Worm (Caenorhabditis elegans) whole organism, early embryonic: ENCODE results near the gene C28H8.8.

Experiments used
- B0310.2 ChIP-seq: sonication (generic microtip); optimal IDR thresholded peaks from 2 replicates; lab custom pipeline; 2016; ENCODE audit warnings: mild to moderate bottlenecking, missing genetic modification characterization, missing compliant biosample characterization
- F13C5.2 ChIP-seq: sonication (generic microtip); optimal IDR thresholded peaks from 2 replicates; lab custom pipeline; 2017; ENCODE audit warnings: mild to moderate bottlenecking, missing genetic modification characterization, inconsistent platforms, missing compliant biosample characterization
- aly-1 ChIP-seq: sonication (generic microtip); optimal IDR thresholded peaks from 2 replicates; lab custom pipeline; 2016; ENCODE audit warnings: missing genetic modification characterization, missing compliant biosample characterization
- ama-1 ChIP-seq: fragments of 150-350 bp; optimal IDR thresholded peaks from 2 replicates; lab custom pipeline; 2014
- ceh-13 ChIP-seq: fragments of 200-800 bp; sonication (Bioruptor generic); optimal IDR thresholded peaks from 2 replicates; lab custom pipeline; 2018; ENCODE audit warnings: mild to moderate bottlenecking, missing genetic modification characterization, missing compliant biosample characterization
- ceh-36 ChIP-seq: sonication (generic microtip); optimal IDR thresholded peaks from 2 replicates; lab custom pipeline; 2016; ENCODE audit warnings: missing genetic modification characterization, inconsistent platforms, missing compliant biosample characterization
- ets-7 ChIP-seq: sonication (generic microtip); optimal IDR thresholded peaks from 2 replicates; lab custom pipeline; 2016; ENCODE audit warnings: missing genotype, missing genetic modification characterization, missing compliant biosample characterization
- flt-1 ChIP-seq: fragments of 200-800 bp; sonication (Bioruptor generic); IDR thresholded peaks from 2 replicates; pipeline ENCODE4 v1.3.6; 2022; ENCODE audit warnings: missing genetic modification characterization, missing compliant biosample characterization
- hmbx-1 ChIP-seq: sonication (generic microtip); optimal IDR thresholded peaks from 2 replicates; lab custom pipeline; 2016; ENCODE audit warnings: mild to moderate bottlenecking, missing genetic modification characterization, missing compliant biosample characterization
- hmg-4 ChIP-seq: fragments of 200-800 bp; sonication (Bioruptor generic); optimal IDR thresholded peaks from 2 replicates; lab custom pipeline; 2018; ENCODE audit warnings: mild to moderate bottlenecking, missing genetic modification characterization, missing compliant biosample characterization
- hnd-1 ChIP-seq: sonication (generic microtip); optimal IDR thresholded peaks from 2 replicates; lab custom pipeline; 2016; ENCODE audit warnings: missing genetic modification characterization, missing compliant biosample characterization
- pes-1 ChIP-seq: fragments of 200-800 bp; sonication (Bioruptor generic); IDR thresholded peaks from 2 replicates; pipeline ENCODE4 v1.3.6; 2022; ENCODE audit warnings: missing genetic modification reagents, missing genetic modification characterization, missing compliant biosample characterization
- scrt-1 ChIP-seq: fragments of 200-800 bp; sonication (Bioruptor generic); IDR thresholded peaks from 2 replicates; pipeline ENCODE4 v1.3.6; 2022; ENCODE audit warnings: missing genetic modification characterization, missing compliant biosample characterization
- sea-1 ChIP-seq: fragments of 200-800 bp; sonication (Bioruptor generic); conservative IDR thresholded peaks from 2 replicates; pipeline ENCODE4 v1.3.6; 2022; ENCODE audit warnings: missing genetic modification characterization, missing compliant biosample characterization
- tbx-11 ChIP-seq: fragments of 200-800 bp; sonication (Bioruptor generic); IDR thresholded peaks from 2 replicates; pipeline ENCODE4 v1.3.6; 2022; ENCODE audit warnings: missing genetic modification characterization, missing compliant biosample characterization
- tra-4 ChIP-seq: sonication (generic microtip); optimal IDR thresholded peaks from 2 replicates; lab custom pipeline; 2017; ENCODE audit warnings: missing genetic modification characterization, missing compliant biosample characterization

C28H8.8 gene

DNA sequence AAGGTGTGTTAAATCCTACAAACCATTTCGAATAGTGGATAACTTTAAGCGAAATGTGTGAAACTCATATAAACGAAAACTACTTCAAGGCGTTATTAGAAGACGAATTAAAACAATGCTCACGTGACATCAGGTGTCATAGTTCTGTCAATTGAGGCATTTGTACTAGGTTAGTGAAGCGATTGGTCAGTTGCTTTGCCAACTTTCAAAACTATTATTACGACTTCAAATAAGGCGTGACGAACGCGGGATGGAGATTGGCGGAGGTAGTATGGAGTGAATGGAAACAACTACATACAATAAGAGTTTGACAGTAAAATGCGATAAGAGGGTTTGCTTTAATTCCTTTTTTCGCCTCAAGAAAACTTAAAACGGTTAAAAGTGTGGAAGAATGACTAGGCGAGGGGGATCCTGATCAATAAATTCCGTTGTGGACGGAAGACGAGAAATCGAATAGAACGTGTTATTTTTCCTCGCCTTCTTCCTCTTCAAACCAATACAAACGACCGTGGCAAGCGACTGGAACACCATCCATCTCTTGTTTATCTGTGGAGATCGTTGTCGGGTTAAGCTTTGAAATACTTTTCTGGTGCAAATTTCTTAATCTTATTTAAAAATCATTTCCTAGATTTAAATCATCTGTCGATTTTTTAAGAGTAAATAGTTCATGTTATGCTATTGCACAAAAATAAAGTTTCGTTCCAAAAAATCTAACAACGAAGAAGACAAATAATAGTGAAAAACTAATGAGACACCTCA lies 47.6 kb downstream of the C28H8.8 start:
- TF ChIP-seq hmg-4 (no peak), ceh-36 (tag; lab: Kevin White, UChicago) (no peak), ama-1 (lab: Kevin White, UChicago) (no peak), B0310.2 (no peak), pes-1 (GFP tag; lab: Robert Waterston, UW) (no peak), hnd-1 (tag; lab: Kevin White, UChicago) (no peak), ceh-13 (GFP tag; lab: Kevin White, UChicago) (no peak), ets-7 (tag; lab: Kevin White, UChicago) (no peak), scrt-1 (GFP tag; lab: Robert Waterston, UW) (no peak), tbx-11 (no peak), flt-1 (GFP tag; lab: Robert Waterston, UW) (no peak), hmbx-1 (tag; lab: Kevin White, UChicago) (no peak), tra-4 (tag; lab: Kevin White, UChicago) (no peak), F13C5.2 (no peak), sea-1 (GFP tag; lab: Robert Waterston, UW) (no peak)

DNA sequence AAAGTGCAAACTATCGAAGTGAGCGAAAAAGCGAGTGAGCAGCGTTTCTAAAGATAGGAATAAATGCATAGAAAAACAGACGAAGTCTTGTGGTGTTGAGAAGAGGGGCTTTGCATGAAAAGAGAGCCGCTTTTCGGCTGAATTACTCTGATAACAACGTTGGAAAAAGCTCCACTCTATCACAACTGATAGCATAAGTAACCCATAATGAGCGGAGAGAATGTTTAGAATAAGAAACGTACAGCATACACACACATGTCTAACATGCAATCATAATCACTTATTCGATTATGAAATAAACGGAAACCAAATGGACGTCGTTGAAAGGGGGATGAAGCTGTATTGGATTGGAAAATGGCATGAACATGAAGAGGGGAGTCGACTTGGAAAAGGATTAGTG lies 48.3 kb downstream of the C28H8.8 start:
- TF ChIP-seq flt-1 (GFP tag; lab: Robert Waterston, UW) (no peak), ceh-36 (tag; lab: Kevin White, UChicago) (no peak), ets-7 (tag; lab: Kevin White, UChicago) (no peak), pes-1 (GFP tag; lab: Robert Waterston, UW) (no peak), ceh-13 (GFP tag; lab: Kevin White, UChicago) (no peak), sea-1 (GFP tag; lab: Robert Waterston, UW) (no peak)

DNA sequence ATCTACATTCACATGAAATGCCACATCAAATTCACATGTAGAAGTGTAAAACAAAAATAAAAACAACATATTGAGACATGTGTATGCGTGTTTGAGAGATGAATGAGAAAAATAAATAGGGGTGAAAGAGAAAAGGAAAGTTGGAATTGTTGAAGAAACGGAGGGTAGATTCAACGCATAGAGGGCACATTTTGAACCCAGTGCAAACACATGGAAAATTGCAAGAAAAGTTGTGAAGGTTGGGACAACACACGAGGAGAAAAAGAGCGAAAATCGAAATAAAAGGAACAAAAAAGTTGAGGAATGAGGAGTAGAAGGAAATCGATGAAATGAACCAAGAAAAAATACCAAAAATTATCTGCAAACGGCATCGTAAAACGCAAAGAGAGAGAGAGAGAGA lies 49.0 kb downstream of the C28H8.8 start:
- no peak for TF ChIP-seq hnd-1 (tag; lab: Kevin White, UChicago)
- no peak for TF ChIP-seq aly-1
- no peak for TF ChIP-seq pes-1 (GFP tag; lab: Robert Waterston, UW)
- TF ChIP-seq ama-1 (lab: Kevin White, UChicago), result no peak
- TF ChIP-seq hmg-4, result no peak

DNA sequence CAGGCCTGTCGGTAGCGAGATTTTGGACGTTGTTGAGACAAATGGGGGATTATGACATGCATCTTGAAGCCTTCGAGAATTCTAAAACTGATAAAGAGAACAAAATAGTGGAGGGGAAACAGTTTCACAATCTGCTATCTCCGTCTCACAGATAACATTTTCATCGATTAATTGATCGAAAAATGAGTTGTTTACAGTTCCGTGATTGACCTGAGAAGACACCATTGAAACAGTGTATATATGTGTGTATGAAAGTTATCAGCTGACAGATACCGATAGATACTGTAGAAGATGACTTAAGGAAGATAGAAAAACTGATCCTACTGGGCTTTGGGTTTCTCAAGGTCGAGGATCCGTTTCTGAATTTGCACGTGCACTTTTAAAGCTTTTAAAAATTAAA lies 49.4 kb downstream of the C28H8.8 start:
- no peak for TF ChIP-seq sea-1 (GFP tag; lab: Robert Waterston, UW)
- TF ChIP-seq ets-7 (tag; lab: Kevin White, UChicago), result no peak
- TF ChIP-seq hnd-1 (tag; lab: Kevin White, UChicago), result no peak
- TF ChIP-seq pes-1 (GFP tag; lab: Robert Waterston, UW), result no peak
- no peak for TF ChIP-seq F13C5.2
- no peak for TF ChIP-seq ceh-36 (tag; lab: Kevin White, UChicago)

DNA sequence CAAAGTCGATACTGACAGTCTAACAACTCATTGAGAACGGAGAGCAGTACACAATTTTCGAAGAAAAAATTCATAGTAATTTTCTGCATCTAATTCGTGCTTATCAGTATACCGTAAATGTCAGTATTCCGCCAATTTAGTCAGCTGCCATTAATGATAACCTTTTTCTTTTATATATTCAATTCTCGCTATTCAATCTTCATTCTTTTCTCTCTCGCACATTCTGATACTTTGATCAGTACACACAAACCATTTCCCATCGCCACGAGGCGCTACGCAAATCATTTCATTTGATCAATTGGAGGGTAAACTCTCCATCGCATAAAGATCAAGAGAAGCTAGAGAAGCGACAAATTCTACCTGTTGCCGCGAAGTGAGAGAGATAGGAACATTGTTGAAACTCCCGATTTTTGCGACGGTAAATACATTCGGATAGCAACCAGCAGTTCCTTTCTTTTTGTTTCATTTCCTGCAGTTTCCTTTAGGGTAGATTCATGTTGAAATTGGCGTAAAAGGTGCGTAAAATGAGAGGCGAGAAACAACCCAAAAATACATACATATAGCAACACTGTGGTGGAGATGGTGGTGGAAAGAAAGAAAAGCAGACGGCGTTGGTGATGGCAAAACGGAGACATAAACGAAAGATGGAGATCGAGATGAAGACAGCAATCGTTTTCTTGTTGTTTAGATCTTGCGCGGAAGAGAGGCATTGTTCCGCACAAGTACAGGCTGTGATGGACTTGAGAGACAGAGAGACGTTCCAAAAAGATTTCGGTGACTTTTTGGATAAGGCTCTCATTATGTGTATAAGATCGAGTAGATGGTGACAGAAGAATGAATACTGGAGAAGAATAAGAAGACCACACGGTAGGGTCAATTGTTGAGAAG lies 50.2 kb downstream of the C28H8.8 start:
- no peak for TF ChIP-seq ceh-36 (tag; lab: Kevin White, UChicago)
- TF ChIP-seq sea-1 (GFP tag; lab: Robert Waterston, UW), result no peak
- no peak for TF ChIP-seq hmbx-1 (tag; lab: Kevin White, UChicago)
